Worm (Caenorhabditis elegans) whole organism, L1 larva: ENCODE data around the gene F55G11.4.

ENCODE experiments used
- C04F5.9 ChIP-seq: sonication (generic microtip); optimal IDR thresholded peaks from 2 replicates; lab custom pipeline; 2016; ENCODE audit warnings: missing genetic modification characterization, missing compliant biosample characterization
- aha-1 ChIP-seq: fragments of 150-350 bp; optimal IDR thresholded peaks from 2 replicates; lab custom pipeline; 2014; ENCODE audit warnings: missing biosample characterization, missing genetic modification characterization
- ceh-88 ChIP-seq: fragments of 200-800 bp; sonication (Bioruptor generic); IDR thresholded peaks from 2 replicates; pipeline ENCODE4 v1.3.6; 2022; ENCODE audit warnings: missing genetic modification characterization, missing compliant biosample characterization
- ceh-90 ChIP-seq: sonication (generic microtip); optimal IDR thresholded peaks from 2 replicates; lab custom pipeline; 2016; ENCODE audit warnings: missing genetic modification characterization, missing compliant biosample characterization
- nhr-11 ChIP-seq: fragments of 150-350 bp; optimal IDR thresholded peaks from 2 replicates; lab custom pipeline; 2014; ENCODE audit warnings: missing biosample characterization, missing genetic modification characterization
- nhr-237 ChIP-seq: fragments of 150-350 bp; optimal IDR thresholded peaks from 2 replicates; lab custom pipeline; 2014; ENCODE audit warnings: missing biosample characterization, missing genetic modification characterization
- nhr-90 ChIP-seq: sonication (generic microtip); optimal IDR thresholded peaks from 2 replicates; lab custom pipeline; 2016; ENCODE audit warnings: mild to moderate bottlenecking, missing genetic modification characterization, missing compliant biosample characterization; ENCODE audit not compliant: poor library complexity
- pqm-1 ChIP-seq: sonication (generic microtip); optimal IDR thresholded peaks from 3 replicates; lab custom pipeline; 2017; ENCODE audit warnings: missing biosample characterization, missing genetic modification characterization
- tlp-1 ChIP-seq: fragments of 150-350 bp; optimal IDR thresholded peaks from 2 replicates; lab custom pipeline; 2014; ENCODE audit warnings: missing biosample characterization, missing genetic modification characterization
- unc-62 ChIP-seq: fragments of 150-350 bp; optimal IDR thresholded peaks from 2 replicates; lab custom pipeline; 2014; ENCODE audit warnings: missing biosample characterization, missing genetic modification reagents, missing genetic modification characterization
- unc-86 ChIP-seq: sonication (generic microtip); optimal IDR thresholded peaks from 2 replicates; lab custom pipeline; 2016; ENCODE audit warnings: missing genetic modification characterization, missing compliant biosample characterization
- ztf-11 ChIP-seq, 2 experiments: sonication (generic microtip); optimal IDR thresholded peaks; 2 replicates each; lab custom pipeline; 2016 to 2017; ENCODE audit warnings: missing genetic modification characterization in 2 of 2, missing biosample characterization in 1 of 2, missing compliant biosample characterization in 1 of 2

- TF ChIP-seq nhr-11 (tag; lab: Kevin White, UChicago) = no peak
- no peak for TF ChIP-seq tlp-1 (tag; lab: Kevin White, UChicago)
- TF ChIP-seq ceh-90 (tag; lab: Kevin White, UChicago) = no peak
- TF ChIP-seq ztf-11 (tag; optimal IDR thresholded peaks at IDR 0.05; lab: Kevin White, UChicago) = no peak
- TF ChIP-seq ceh-88 (GFP tag; lab: Robert Waterston, UW) = no peak
- TF ChIP-seq nhr-237 (tag; lab: Kevin White, UChicago) = no peak
- no peak for TF ChIP-seq nhr-90 (tag; lab: Kevin White, UChicago)
- no peak for TF ChIP-seq unc-86 (tag; lab: Kevin White, UChicago)
- no peak for TF ChIP-seq C04F5.9
- TF ChIP-seq aha-1 (tag; lab: Kevin White, UChicago) = no peak
- TF ChIP-seq pqm-1 (tag; lab: Kevin White, UChicago) = no peak
- no peak for TF ChIP-seq unc-62 (GFP tag; lab: Kevin White, UChicago)
Measured at ce11 chrIV:12924332-12924731, 49.1 kb upstream of the F55G11.4 start, which contains the start of gene srlf-4.
